Fruit fly (Drosophila melanogaster) whole organism, embryonic: Measurements from ENCODE around the gene Pkg21D.
A peak's percentile ranks its signal among the peaks of the same experiment; 100 is the strongest.

ENCODE experiments used
- Antp ChIP-seq: fragments of 200-800 bp; sonication (Bioruptor generic); optimal IDR thresholded peaks from 3 replicates; lab custom pipeline; 2016; ENCODE audit warnings: missing biosample characterization, missing genetic modification characterization
- BEAF-32 ChIP-seq: fragments of 200-800 bp; sonication (Bioruptor generic); optimal IDR thresholded peaks from 3 replicates; lab custom pipeline; 2017; ENCODE audit warnings: missing biosample characterization, missing genetic modification characterization, mild to moderate bottlenecking, moderate library complexity, missing genetic modification reagents
- CG10147 ChIP-seq: fragments of 200-800 bp; sonication (Bioruptor generic); optimal IDR thresholded peaks from 2 replicates; lab custom pipeline; 2019; ENCODE audit warnings: missing biosample characterization, mild to moderate bottlenecking, missing genetic modification characterization, moderate library complexity
- CG11456 ChIP-seq: fragments of 200-800 bp; sonication (Bioruptor generic); IDR thresholded peaks from 3 replicates; pipeline ENCODE4 v1.3.6; 2022; ENCODE audit warnings: missing biosample characterization, missing genetic modification characterization
- CG12219 ChIP-seq: fragments of 200-800 bp; sonication (Bioruptor generic); optimal IDR thresholded peaks from 3 replicates; lab custom pipeline; 2018; ENCODE audit warnings: missing biosample characterization, mild to moderate bottlenecking, missing genetic modification characterization
- CG12769 ChIP-seq: fragments of 200-800 bp; sonication (Bioruptor generic); optimal IDR thresholded peaks from 2 replicates; lab custom pipeline; 2019; ENCODE audit warnings: missing biosample characterization, mild to moderate bottlenecking, missing genetic modification characterization, moderate library complexity
- CG15011 ChIP-seq: fragments of 200-800 bp; sonication (Bioruptor generic); optimal IDR thresholded peaks from 3 replicates; lab custom pipeline; 2018; ENCODE audit warnings: missing biosample characterization, mild to moderate bottlenecking, missing genetic modification characterization
- CG16779 ChIP-seq: fragments of 200-800 bp; sonication (Bioruptor generic); IDR thresholded peaks from 2 replicates; pipeline ENCODE4 v1.3.6; 2022; ENCODE audit warnings: missing biosample characterization, missing genetic modification characterization
- CG16863 ChIP-seq: fragments of 200-800 bp; sonication (Bioruptor generic); optimal IDR thresholded peaks from 3 replicates; lab custom pipeline; 2016; ENCODE audit warnings: missing biosample characterization, missing genetic modification characterization
- CG17385 ChIP-seq: fragments of 200-800 bp; sonication (Bioruptor generic); optimal IDR thresholded peaks from 3 replicates; lab custom pipeline; 2018; ENCODE audit warnings: missing biosample characterization, mild to moderate bottlenecking, missing genetic modification characterization
- CG30020 ChIP-seq: fragments of 200-800 bp; optimal IDR thresholded peaks from 2 replicates; lab custom pipeline; 2019; ENCODE audit warnings: missing biosample characterization, mild to moderate bottlenecking, missing genetic modification characterization, moderate library complexity
- CG32532 ChIP-seq: fragments of 200-800 bp; sonication (Bioruptor generic); IDR thresholded peaks from 2 replicates; pipeline ENCODE4 v1.3.6; 2022; ENCODE audit warnings: missing biosample characterization, missing genetic modification characterization
- CG4282 ChIP-seq: fragments of 200-800 bp; sonication (Bioruptor generic); optimal IDR thresholded peaks from 2 replicates; lab custom pipeline; 2016; ENCODE audit warnings: missing biosample characterization, missing genetic modification characterization
- CG4424 ChIP-seq: fragments of 200-800 bp; sonication (Bioruptor generic); optimal IDR thresholded peaks from 3 replicates; lab custom pipeline; 2016; ENCODE audit warnings: missing biosample characterization, missing genetic modification characterization
- CG4617 ChIP-seq: fragments of 200-800 bp; sonication (Bioruptor generic); optimal IDR thresholded peaks from 3 replicates; lab custom pipeline; 2016; ENCODE audit warnings: missing biosample characterization, missing genetic modification characterization, borderline replicate concordance
- CG4820 ChIP-seq: fragments of 200-800 bp; sonication (Bioruptor generic); optimal IDR thresholded peaks from 3 replicates; lab custom pipeline; 2016; ENCODE audit warnings: missing biosample characterization, missing genetic modification characterization
- CG7839 ChIP-seq: fragments of 200-800 bp; sonication (Bioruptor generic); optimal IDR thresholded peaks from 3 replicates; lab custom pipeline; 2018; ENCODE audit warnings: missing biosample characterization, mild to moderate bottlenecking, missing genetic modification characterization, moderate library complexity
- CG8089 ChIP-seq: fragments of 200-800 bp; sonication (Bioruptor generic); optimal IDR thresholded peaks from 3 replicates; lab custom pipeline; 2016; ENCODE audit warnings: missing biosample characterization, missing genetic modification characterization
- CG8359 ChIP-seq: fragments of 200-800 bp; sonication (Bioruptor generic); optimal IDR thresholded peaks from 2 replicates; lab custom pipeline; 2017; ENCODE audit warnings: missing biosample characterization, mild to moderate bottlenecking, missing genetic modification characterization, borderline replicate concordance
- D ChIP-seq, 2 experiments: fragments of 200-800 bp in 1 of 2; fragments of >200 bp in 1 of 2; sonication (Bioruptor generic) in 1 of 2; optimal IDR thresholded peaks; 2 replicates in 1 of 2; 3 replicates in 1 of 2; lab custom pipeline; 2017; ENCODE audit warnings: mild to moderate bottlenecking in 1 of 2, missing biosample characterization in 1 of 2, missing genetic modification characterization in 1 of 2, missing genetic modification reagents in 1 of 2
- Deaf1 ChIP-seq: fragments of 200-800 bp; optimal IDR thresholded peaks from 3 replicates; lab custom pipeline; 2019; ENCODE audit warnings: missing biosample characterization, mild to moderate bottlenecking, missing genetic modification characterization, moderate library complexity
- Dref ChIP-seq: fragments of 200-800 bp; sonication (Bioruptor generic); IDR thresholded peaks from 2 replicates; pipeline ENCODE4 v1.3.6; 2022; ENCODE audit warnings: missing biosample characterization, missing genetic modification characterization
- Fer2 ChIP-seq: fragments of 200-800 bp; sonication (Bioruptor generic); optimal IDR thresholded peaks from 2 replicates; lab custom pipeline; 2018; ENCODE audit warnings: missing biosample characterization, mild to moderate bottlenecking, missing genetic modification characterization, moderate library complexity
- Gug ChIP-seq: fragments of 200-800 bp; sonication (Bioruptor generic); IDR thresholded peaks from 4 replicates; pipeline ENCODE4 v1.3.6; 2022; ENCODE audit warnings: missing biosample characterization, missing genetic modification characterization
- Nf-YA ChIP-seq: fragments of 200-800 bp; sonication (Bioruptor generic); IDR thresholded peaks from 2 replicates; pipeline ENCODE4 v1.3.6; 2022; ENCODE audit warnings: missing biosample characterization, missing genetic modification characterization
- Oaz ChIP-seq: fragments of 200-800 bp; sonication (Bioruptor generic); IDR thresholded peaks from 2 replicates; pipeline ENCODE4 v1.3.6; 2022; ENCODE audit warnings: missing biosample characterization, missing genetic modification characterization
- Pdp1 ChIP-seq, 2 experiments: fragments of 200-800 bp; sonication (Bioruptor generic); optimal IDR thresholded peaks; 3 replicates each; lab custom pipeline; 2016; ENCODE audit warnings: missing biosample characterization in 2 of 2, missing genetic modification characterization in 2 of 2, mild to moderate bottlenecking in 1 of 2, moderate library complexity in 1 of 2
- Rx ChIP-seq: fragments of 200-800 bp; sonication (Bioruptor generic); IDR thresholded peaks from 2 replicates; pipeline ENCODE4 v1.3.6; 2022; ENCODE audit warnings: missing biosample characterization, missing genetic modification characterization
- YL-1 ChIP-seq: fragments of 200-800 bp; sonication (Bioruptor generic); optimal IDR thresholded peaks from 3 replicates; lab custom pipeline; 2017; ENCODE audit warnings: missing biosample characterization, mild to moderate bottlenecking, missing genetic modification characterization
- aop ChIP-seq: fragments of 200-800 bp; sonication (Bioruptor generic); IDR thresholded peaks from 2 replicates; pipeline ENCODE4 v1.3.6; 2022; ENCODE audit warnings: missing biosample characterization, missing genetic modification characterization
- ap ChIP-seq: fragments of 200-800 bp; sonication (Bioruptor generic); IDR thresholded peaks from 2 replicates; pipeline ENCODE4 v1.3.6; 2022; ENCODE audit warnings: missing biosample characterization, missing genetic modification characterization
- ara ChIP-seq: fragments of 200-800 bp; sonication (Bioruptor generic); IDR thresholded peaks from 2 replicates; pipeline ENCODE4 v1.3.6; 2022; ENCODE audit warnings: missing biosample characterization, missing genetic modification characterization
- ash1 ChIP-seq: fragments of 200-800 bp; sonication (Bioruptor generic); optimal IDR thresholded peaks from 2 replicates; lab custom pipeline; 2018; ENCODE audit warnings: missing biosample characterization, mild to moderate bottlenecking, missing genetic modification characterization
- ato ChIP-seq: fragments of 200-800 bp; sonication (Bioruptor generic); IDR thresholded peaks from 2 replicates; pipeline ENCODE4 v1.3.6; 2022; ENCODE audit warnings: missing biosample characterization, missing genetic modification characterization; ENCODE audit not compliant: partially characterized antibody
- bsh ChIP-seq, 2 experiments: fragments of 200-800 bp; sonication (Bioruptor generic); optimal IDR thresholded peaks; 2 replicates each; lab custom pipeline; 2017 to 2018; ENCODE audit warnings: mild to moderate bottlenecking in 2 of 2, missing biosample characterization in 2 of 2, missing genetic modification characterization in 2 of 2, moderate library complexity in 1 of 2
- caup ChIP-seq: fragments of 200-800 bp; sonication (Bioruptor generic); optimal IDR thresholded peaks from 3 replicates; lab custom pipeline; 2017; ENCODE audit warnings: missing biosample characterization, mild to moderate bottlenecking, missing genetic modification characterization, moderate library complexity; ENCODE audit not compliant: severe bottlenecking
- ci ChIP-seq: fragments of 200-800 bp; sonication (Bioruptor generic); IDR thresholded peaks from 3 replicates; pipeline ENCODE4 v1.3.6; 2022; ENCODE audit warnings: missing biosample characterization, missing genetic modification characterization
- croc ChIP-seq: fragments of 200-800 bp; sonication (Bioruptor generic); conservative IDR thresholded peaks from 3 replicates; pipeline ENCODE4 v1.3.6; 2022; ENCODE audit warnings: missing biosample characterization, missing genetic modification characterization
- dpn ChIP-seq, 2 experiments: fragments of 200-800 bp; sonication (Bioruptor generic); optimal IDR thresholded peaks; 3 replicates each; lab custom pipeline; 2016; ENCODE audit warnings: missing biosample characterization in 2 of 2, missing genetic modification characterization in 2 of 2
- fd96Cb ChIP-seq: fragments of 200-800 bp; sonication (Bioruptor generic); optimal IDR thresholded peaks from 2 replicates; lab custom pipeline; 2018; ENCODE audit warnings: missing biosample characterization, mild to moderate bottlenecking, missing genetic modification characterization, moderate library complexity
- ham ChIP-seq: fragments of 200-800 bp; sonication (Bioruptor generic); IDR thresholded peaks from 2 replicates; pipeline ENCODE4 v1.3.6; 2022; ENCODE audit warnings: missing biosample characterization, missing genetic modification characterization
- hb ChIP-seq: fragments of 200-800 bp; sonication (Bioruptor generic); IDR thresholded peaks from 3 replicates; pipeline ENCODE4 v1.3.6; 2022; ENCODE audit warnings: missing biosample characterization, missing genetic modification characterization; ENCODE audit not compliant: partially characterized antibody
- hth ChIP-seq: fragments of >200 bp; optimal IDR thresholded peaks from 2 replicates; lab custom pipeline; 2017; ENCODE audit warnings: inconsistent platforms
- luna ChIP-seq: fragments of 200-800 bp; sonication (Bioruptor generic); optimal IDR thresholded peaks from 2 replicates; lab custom pipeline; 2016; ENCODE audit warnings: missing biosample characterization, missing genetic modification characterization
- repo ChIP-seq: fragments of 200-800 bp; sonication (Bioruptor generic); optimal IDR thresholded peaks from 2 replicates; lab custom pipeline; 2016; ENCODE audit warnings: missing biosample characterization, missing genetic modification characterization
- seq ChIP-seq: fragments of 200-800 bp; sonication (Bioruptor generic); IDR thresholded peaks from 2 replicates; pipeline ENCODE4 v1.3.6; 2022; ENCODE audit warnings: missing biosample characterization, missing genetic modification characterization
- sqz ChIP-seq: fragments of 200-800 bp; sonication (Bioruptor generic); optimal IDR thresholded peaks from 3 replicates; lab custom pipeline; 2018; ENCODE audit warnings: missing biosample characterization, mild to moderate bottlenecking, missing genetic modification characterization
- sr ChIP-seq: fragments of 200-800 bp; sonication (Bioruptor generic); IDR thresholded peaks from 3 replicates; pipeline ENCODE4 v1.3.6; 2022; ENCODE audit warnings: missing biosample characterization, missing genetic modification characterization

Gene Pkg21D

dm6 chr2L:825768-826263 is 35.2 kb upstream of the Pkg21D start, which contains the start of the genes CG3862 and dock (continued):
- TF ChIP-seq hb (GFP tag; lab: Robert Waterston, UW) (peak; percentile 97), Fer2 (no peak), CG8089 (GFP tag; lab: Kevin White, UChicago) (peak; percentile 49), Dref (peak; percentile 100), BEAF-32 (GFP tag; lab: Kevin White, UChicago) (peak; percentile 95), Antp (GFP tag; lab: Kevin White, UChicago) (peak; percentile 66), YL-1 (GFP tag; lab: Kevin White, UChicago) (peak; percentile 86), sqz (GFP tag; lab: Kevin White, UChicago) (no peak), seq (GFP tag; lab: Robert Waterston, UW) (no peak), CG15011 (GFP tag; lab: Kevin White, UChicago) (no peak), CG32532 (peak; percentile 58), ham (GFP tag; lab: Robert Waterston, UW) (no peak), CG7839 (peak; percentile 38), CG4282 (GFP tag; lab: Kevin White, UChicago) (peak; percentile 34), ap (GFP tag; lab: Robert Waterston, UW) (no peak), hth (lab: Kevin White, UChicago) (no peak), CG12769 (tag; lab: Kevin White, UChicago) (no peak), CG10147 (GFP tag; lab: Kevin White, UChicago) (peak; percentile 53), CG4820 (GFP tag; lab: Kevin White, UChicago) (peak; percentile 18), ash1 (peak; percentile 13), ara (GFP tag; lab: Robert Waterston, UW) (peak; percentile 37; the same call in 1 of the 2 replicates), ato (peak; percentile 97), bsh (GFP tag; optimal IDR thresholded peaks at IDR 0.05; lab: Kevin White, UChicago) (peak; percentile 7 to 46), CG11456 (GFP tag; lab: Robert Waterston, UW) (peak; percentile 77), aop (no peak), CG16779 (GFP tag; lab: Robert Waterston, UW) (no peak), luna (GFP tag; lab: Kevin White, UChicago) (no peak), Oaz (GFP tag; lab: Robert Waterston, UW) (no peak), Deaf1 (tag; lab: Kevin White, UChicago) (peak; percentile 13), Rx (0 out of 2 replicates have a peak, but pooled peaks have one; percentile 21), CG8359 (no peak), fd96Cb (tag; lab: Kevin White, UChicago) (no peak), Nf-YA (GFP tag; lab: Robert Waterston, UW) (0 out of 2 replicates have a peak, but pooled peaks have one; percentile 8), sr (GFP tag; lab: Robert Waterston, UW) (no peak), caup (GFP tag; lab: Kevin White, UChicago) (peak; percentile 65), ci (GFP tag; lab: Robert Waterston, UW) (peak; percentile 77; the same call in 2 of the 3 replicates), repo (GFP tag; lab: Kevin White, UChicago) (peak; percentile 75), CG30020 (tag; lab: Kevin White, UChicago) (peak; percentile 16), Pdp1 (GFP tag; optimal IDR thresholded peaks at IDR 0.05; lab: Kevin White, UChicago) (peak; percentile 52 to 86), CG17385 (GFP tag; lab: Kevin White, UChicago) (peak; percentile 21), CG4617 (GFP tag; lab: Kevin White, UChicago) (peak; percentile 90), CG16863 (no peak), croc (GFP tag; lab: Robert Waterston, UW) (no peak), CG4424 (GFP tag; lab: Kevin White, UChicago) (peak; percentile 45), dpn (GFP tag; optimal IDR thresholded peaks at IDR 0.05; lab: Kevin White, UChicago) (peak; percentile 54 to 71), D (optimal IDR thresholded peaks at IDR 0.05; lab: Kevin White, UChicago) (peak; percentile 62), D (GFP tag; optimal IDR thresholded peaks at IDR 0.05; lab: Kevin White, UChicago) (no peak), Gug (GFP tag; lab: Robert Waterston, UW) (peak; percentile 11; the same call in 1 of the 4 replicates), CG12219 (GFP tag; lab: Kevin White, UChicago) (no peak)
